Worm (Caenorhabditis elegans): ENCODE data around the gene srd-2.

The srd-2 gene

ce11 chrII:10168905-10169782 is 18.6 kb downstream of the srd-2 start, which contains the start of gene daf-19 (continued):
- TF ChIP-seq pax-1 (tag; optimal IDR thresholded peaks at IDR 0.05), result no peak
- TF ChIP-seq ceh-19 (GFP tag; optimal IDR thresholded peaks at IDR 0.05), result peak; percentile 88
- no peak for TF ChIP-seq elt-4 (tag; optimal IDR thresholded peaks at IDR 0.05)
- TF ChIP-seq ama-1 (optimal IDR thresholded peaks at IDR 0.05), result peak; percentile 81

ce11 chrII:10167731-10168130 is 20.0 kb downstream of the srd-2 start:
- TF ChIP-seq zip-5 (tag; optimal IDR thresholded peaks at IDR 0.05), result no peak
- no peak for TF ChIP-seq ahr-1 (tag; optimal IDR thresholded peaks at IDR 0.05)
- TF ChIP-seq Y22D7AL.16 (tag; optimal IDR thresholded peaks at IDR 0.05), result no peak
- no peak for TF ChIP-seq fkh-10 (GFP tag; optimal IDR thresholded peaks at IDR 0.05)
- TF ChIP-seq odd-2 (tag; optimal IDR thresholded peaks at IDR 0.05), result no peak
- no peak for TF ChIP-seq fax-1 (tag; optimal IDR thresholded peaks at IDR 0.05)
- no peak for TF ChIP-seq pha-2 (tag; optimal IDR thresholded peaks at IDR 0.05)
- no peak for TF ChIP-seq unc-42 (tag; optimal IDR thresholded peaks at IDR 0.05)
- TF ChIP-seq pag-3 (tag; optimal IDR thresholded peaks at IDR 0.05; ENCODE audit: borderline replicate concordance), result no peak
- no peak for TF ChIP-seq sox-4 (tag; optimal IDR thresholded peaks at IDR 0.05)
- TF ChIP-seq ceh-2 (tag; optimal IDR thresholded peaks at IDR 0.05), result no peak
- no peak for TF ChIP-seq hlh-30 (tag; optimal IDR thresholded peaks at IDR 0.05; ENCODE audit: insufficient read depth)
- TF ChIP-seq ttx-3 (tag; optimal IDR thresholded peaks at IDR 0.05), result no peak
- TF ChIP-seq ceh-22 (tag; optimal IDR thresholded peaks at IDR 0.05), result no peak
- no peak for TF ChIP-seq unc-86 (tag; optimal IDR thresholded peaks at IDR 0.05)
- TF ChIP-seq K02D7.2 (tag; optimal IDR thresholded peaks at IDR 0.05), result no peak
- TF ChIP-seq C08G9.2 (tag; optimal IDR thresholded peaks at IDR 0.05), result no peak
- no peak for TF ChIP-seq tbx-2 (tag; optimal IDR thresholded peaks at IDR 0.05)
- no peak for TF ChIP-seq pha-4 (tag; optimal IDR thresholded peaks at IDR 0.05)
- no peak for TF ChIP-seq ceh-18 (tag; optimal IDR thresholded peaks at IDR 0.05)

- no peak for TF ChIP-seq ceh-2 (tag; optimal IDR thresholded peaks at IDR 0.05)
- no peak for TF ChIP-seq ceh-30 (tag; optimal IDR thresholded peaks at IDR 0.05)
- TF ChIP-seq pax-1 (tag; optimal IDR thresholded peaks at IDR 0.05), result no peak
- no peak for TF ChIP-seq nfya-1 (tag; optimal IDR thresholded peaks at IDR 0.05)
- TF ChIP-seq C38D4.7 (GFP tag; optimal IDR thresholded peaks at IDR 0.05), result no peak
- TF ChIP-seq hlh-13 (GFP tag; optimal IDR thresholded peaks at IDR 0.05), result no peak
- no peak for TF ChIP-seq F13H6.1 (tag; optimal IDR thresholded peaks at IDR 0.05)
- TF ChIP-seq ref-2 (tag; optimal IDR thresholded peaks at IDR 0.05), result no peak
- no peak for TF ChIP-seq pqm-1 (tag; optimal IDR thresholded peaks at IDR 0.05)
- no peak for TF ChIP-seq ceh-14 (tag; optimal IDR thresholded peaks at IDR 0.05)
- TF ChIP-seq unc-42 (tag; optimal IDR thresholded peaks at IDR 0.05), result no peak
- TF ChIP-seq Y22D7AL.16 (tag; optimal IDR thresholded peaks at IDR 0.05), result no peak
- no peak for TF ChIP-seq odd-2 (tag; optimal IDR thresholded peaks at IDR 0.05)
- no peak for TF ChIP-seq C08G9.2 (tag; optimal IDR thresholded peaks at IDR 0.05)
- TF ChIP-seq lin-11 (tag; optimal IDR thresholded peaks at IDR 0.05), result no peak
- TF ChIP-seq fax-1 (tag; optimal IDR thresholded peaks at IDR 0.05), result no peak
These were observed 21.3 kb downstream of the srd-2 start for ce11 chrII:10166365-10166764.

ce11 chrII:10164137-10164536 is 23.6 kb downstream of the srd-2 start:
- TF ChIP-seq pqm-1 (tag; optimal IDR thresholded peaks at IDR 0.05), result no peak
- no peak for TF ChIP-seq pat-9 (tag; optimal IDR thresholded peaks at IDR 0.05)
- no peak for TF ChIP-seq ahr-1 (tag; optimal IDR thresholded peaks at IDR 0.05)
- TF ChIP-seq fkh-10 (GFP tag; optimal IDR thresholded peaks at IDR 0.05), result no peak
- TF ChIP-seq C38D4.7 (GFP tag; optimal IDR thresholded peaks at IDR 0.05), result no peak
- no peak for TF ChIP-seq ref-2 (tag; optimal IDR thresholded peaks at IDR 0.05)
- no peak for TF ChIP-seq pha-2 (tag; optimal IDR thresholded peaks at IDR 0.05)
- no peak for TF ChIP-seq hlh-6 (tag; optimal IDR thresholded peaks at IDR 0.05)
